Worm (Caenorhabditis elegans) whole organism, L4 larva: Measurements from ENCODE around the gene cubn-1.

Experiments used
- aha-1 ChIP-seq: fragments of 150-350 bp; peaks from one replicate; lab custom pipeline; 2014; ENCODE audit warnings: missing biosample characterization, missing genetic modification characterization
- ceh-20 ChIP-seq: fragments of 200-800 bp; sonication (Bioruptor generic); IDR thresholded peaks from 2 replicates; pipeline ENCODE4 v1.3.6; 2022; ENCODE audit warnings: missing genetic modification reagents, missing genetic modification characterization, missing compliant biosample characterization
- ceh-28 ChIP-seq: fragments of 150-350 bp; optimal IDR thresholded peaks from 2 replicates; lab custom pipeline; 2014; ENCODE audit warnings: missing biosample characterization, missing genetic modification reagents, missing genetic modification characterization
- dmd-8 ChIP-seq: fragments of 200-800 bp; sonication (Bioruptor generic); IDR thresholded peaks from 2 replicates; pipeline ENCODE4 v1.3.6; 2022; ENCODE audit warnings: missing genetic modification characterization, missing compliant biosample characterization
- fkh-10 ChIP-seq: fragments of 150-350 bp; optimal IDR thresholded peaks from 2 replicates; lab custom pipeline; 2014; ENCODE audit warnings: missing biosample characterization, missing genetic modification reagents, missing genetic modification characterization
- fos-1 ChIP-seq: fragments of 150-350 bp; optimal IDR thresholded peaks from 2 replicates; lab custom pipeline; 2014; ENCODE audit warnings: missing biosample characterization, missing genetic modification characterization
- lin-1 ChIP-seq: fragments of 200-800 bp; sonication (Bioruptor generic); IDR thresholded peaks from 2 replicates; pipeline ENCODE4 v1.3.6; 2022; ENCODE audit warnings: missing genetic modification reagents, missing genetic modification characterization, missing compliant biosample characterization
- lin-15B ChIP-seq: fragments of 150-350 bp; sonication (generic microtip); optimal IDR thresholded peaks from 3 replicates; lab custom pipeline; 2014; ENCODE audit warnings: missing biosample characterization, missing genetic modification characterization
- lin-39 ChIP-seq: fragments of 150-350 bp; optimal IDR thresholded peaks from 2 replicates; lab custom pipeline; 2014; ENCODE audit warnings: missing biosample characterization, missing genetic modification reagents, missing genetic modification characterization
- madf-9 ChIP-seq: fragments of 200-800 bp; sonication (Bioruptor generic); conservative IDR thresholded peaks from 2 replicates; pipeline ENCODE4 v1.3.6; 2022; ENCODE audit warnings: missing genetic modification reagents, missing genetic modification characterization, missing compliant biosample characterization
- mdl-1 ChIP-seq, 2 experiments: fragments of 150-350 bp in 1 of 2; sonication (generic microtip) in 1 of 2; optimal IDR thresholded peaks; 2 replicates each; lab custom pipeline; 2014 to 2017; ENCODE audit warnings: missing biosample characterization in 2 of 2, missing genetic modification characterization in 2 of 2
- nhr-25 ChIP-seq: sonication (generic microtip); optimal IDR thresholded peaks from 2 replicates; lab custom pipeline; 2017; ENCODE audit warnings: missing genetic modification characterization, mild to moderate bottlenecking, missing compliant biosample characterization, antibody characterized with exemption, moderate library complexity, borderline replicate concordance; ENCODE audit not compliant: insufficient read depth
- nhr-76 ChIP-seq: fragments of 150-350 bp; optimal IDR thresholded peaks from 2 replicates; lab custom pipeline; 2014; ENCODE audit warnings: missing biosample characterization, missing genetic modification characterization

DNA sequence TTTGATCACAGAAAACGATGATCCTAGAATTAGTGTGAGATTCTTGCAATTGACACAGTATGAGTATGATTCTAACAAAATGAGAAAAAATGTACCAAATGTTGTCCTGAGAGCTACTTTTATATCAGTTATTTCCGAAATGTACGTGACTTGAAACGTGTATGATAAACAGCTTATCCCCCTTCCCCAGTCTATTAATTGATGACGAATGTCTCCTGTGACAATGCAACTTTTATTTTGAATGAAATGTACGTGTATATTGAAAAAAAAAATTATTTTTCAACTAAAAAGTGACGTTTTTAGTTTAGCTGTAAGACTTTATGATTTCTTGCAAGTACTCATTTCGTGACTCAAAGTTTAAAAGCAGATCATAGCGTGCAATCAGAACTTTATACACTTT lies 40.9 kb upstream of the cubn-1 start:
- TF ChIP-seq lin-39 (tag; lab: Kevin White, UChicago) (no peak), ceh-20 (GFP tag; lab: Robert Waterston, UW) (no peak), lin-15B (tag; lab: Kevin White, UChicago) (no peak), madf-9 (GFP tag; lab: Robert Waterston, UW) (no peak), nhr-25 (tag; lab: Kevin White, UChicago) (no peak), aha-1 (tag; lab: Kevin White, UChicago) (no peak), dmd-8 (no peak), nhr-76 (no peak), mdl-1 (tag; optimal IDR thresholded peaks at IDR 0.05; lab: Kevin White, UChicago) (no peak), ceh-28 (tag; lab: Kevin White, UChicago) (no peak), fkh-10 (no peak), fos-1 (tag; lab: Kevin White, UChicago) (no peak), lin-1 (GFP tag; lab: Robert Waterston, UW) (no peak)
